Worm (Caenorhabditis elegans) whole organism, L4/young adult: ENCODE results near the gene nhr-261.

Experiments
- W03F9.2 ChIP-seq: fragments of 150-350 bp; optimal IDR thresholded peaks from 2 replicates; lab custom pipeline; 2014; ENCODE audit warnings: missing biosample characterization, missing genetic modification characterization
- him-1 ChIP-seq: sonication (generic microtip); optimal IDR thresholded peaks from 2 replicates; lab custom pipeline; 2016; ENCODE audit warnings: missing genotype, missing genetic modification reagents, missing genetic modification characterization, missing compliant biosample characterization

DNA sequence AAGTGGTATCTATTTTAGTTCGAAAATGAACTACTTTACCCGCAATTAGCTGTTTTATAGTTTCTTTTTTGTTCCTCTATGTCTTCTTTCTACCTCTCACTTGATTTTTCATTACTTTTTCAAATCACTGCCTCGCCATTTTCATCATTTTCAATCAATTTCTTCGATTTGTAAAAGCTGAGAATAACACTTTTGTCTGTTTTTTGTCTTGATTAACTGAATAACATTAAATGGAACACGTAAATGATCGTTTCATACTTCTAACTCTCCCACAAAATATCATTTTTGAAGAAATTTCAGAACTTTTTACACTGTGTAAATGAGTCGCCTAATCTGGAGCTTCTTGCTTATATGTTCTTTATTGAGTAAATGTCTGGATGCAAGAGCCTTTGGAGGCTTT lies 36.6 kb upstream of the nhr-261 start, which contains the start of gene F53C3.4:
- TF ChIP-seq W03F9.2 (tag; lab: Kevin White, UChicago) (no peak), him-1 (tag; lab: Kevin White, UChicago) (no peak)
